Worm (Caenorhabditis elegans) whole organism, dauer: ENCODE results near the gene zipt-16.
"Not testable (repeated sequence)": the region's sequence is repeated elsewhere in the genome, so short reads cannot be mapped to it uniquely, and the experiment has no call there.

ENCODE experiments used
- unc-62 ChIP-seq: sonication (generic microtip); optimal IDR thresholded peaks from 2 replicates; lab custom pipeline; 2017; ENCODE audit warnings: missing biosample characterization, missing genetic modification reagents, missing genetic modification characterization

Gene zipt-16

ce11 chrV:11500980-11501379, 38.2 kb downstream of the zipt-16 start:
- TF ChIP-seq unc-62 (GFP tag; lab: Kevin White, UChicago), result no peak

ce11 chrV:11503081-11503751, 40.4 kb downstream of the zipt-16 start, which contains the start of gene C55A6.12:
Gene C55A6.12, minus strand, starts transcription at chrV:11503131.
- TF ChIP-seq unc-62 (GFP tag; lab: Kevin White, UChicago), result no peak

DNA sequence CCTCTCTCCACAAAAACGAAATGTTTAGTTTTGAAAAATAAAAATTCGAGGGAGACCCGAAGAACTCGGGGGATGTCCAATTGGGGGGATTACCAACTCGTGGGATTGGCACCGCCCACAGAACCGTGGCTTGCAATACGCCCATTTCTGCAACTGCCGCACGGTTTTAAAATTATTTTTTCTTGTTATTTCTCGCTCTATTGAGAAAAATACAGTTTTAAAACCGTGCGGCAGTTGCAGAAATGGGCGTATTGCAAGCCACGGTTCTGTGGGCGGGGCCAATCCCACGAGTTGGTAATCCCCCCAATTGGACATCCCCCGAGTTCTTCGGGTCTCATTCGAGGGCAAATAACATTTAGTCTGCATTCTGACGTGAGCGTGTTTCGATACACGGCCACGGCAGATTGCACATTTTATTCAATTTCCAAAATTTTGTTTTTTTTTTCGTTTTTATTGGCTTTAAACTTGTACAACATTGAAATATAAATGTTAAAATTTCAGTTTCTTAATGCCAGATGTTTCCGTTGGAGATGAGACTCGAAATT, 42.1 kb downstream of the zipt-16 start, which contains the start of the genes C55A6.1 and C55A6.10:
C55A6.1 (minus strand) TSS at position 116 of the 545 bp plus-strand sequence.
C55A6.10 (plus strand) TSS at position 495 of the 545 bp plus-strand sequence.
- TF ChIP-seq unc-62 (GFP tag; lab: Kevin White, UChicago), result not testable (repeated sequence)

- no peak for TF ChIP-seq unc-62 (GFP tag; lab: Kevin White, UChicago)
These were observed 43.5 kb downstream of the zipt-16 start for ce11 chrV:11506347-11506746.

- TF ChIP-seq unc-62 (GFP tag; lab: Kevin White, UChicago), result no peak
These were observed 46.0 kb downstream of the zipt-16 start, which contains the start of gene ttll-5 for ce11 chrV:11508773-11509172. Gene ttll-5, plus strand, starts transcription at chrV:11509060.

- no peak for TF ChIP-seq unc-62 (GFP tag; lab: Kevin White, UChicago)
These were observed 50.6 kb downstream of the zipt-16 start, which contains the start of gene C55A6.3 for ce11 chrV:11513432-11513831. Gene C55A6.3, minus strand, starts transcription at chrV:11513532.

DNA sequence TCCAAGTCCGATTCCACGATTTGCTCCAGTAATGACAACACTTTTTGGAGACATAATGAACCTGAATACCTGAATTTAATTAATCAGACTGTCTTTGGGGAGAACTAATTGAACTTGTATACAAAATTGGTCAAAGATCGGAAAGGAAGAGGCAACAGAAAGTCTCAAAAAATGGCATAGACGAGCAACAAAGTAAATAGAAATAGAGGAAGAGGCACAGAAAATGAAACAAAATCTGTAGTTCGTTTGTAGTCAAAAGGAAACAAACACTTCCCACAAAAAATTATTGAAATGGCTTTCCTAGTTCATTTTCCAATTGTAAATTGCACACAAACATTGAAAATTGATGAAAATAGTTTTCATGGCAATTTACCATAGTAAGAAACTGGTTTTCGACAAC, 51.9 kb downstream of the zipt-16 start, which contains the start of gene C55A6.6:
C55A6.6 (minus strand) TSS at position 61 of the 400 bp plus-strand sequence.
- no peak for TF ChIP-seq unc-62 (GFP tag; lab: Kevin White, UChicago)

DNA sequence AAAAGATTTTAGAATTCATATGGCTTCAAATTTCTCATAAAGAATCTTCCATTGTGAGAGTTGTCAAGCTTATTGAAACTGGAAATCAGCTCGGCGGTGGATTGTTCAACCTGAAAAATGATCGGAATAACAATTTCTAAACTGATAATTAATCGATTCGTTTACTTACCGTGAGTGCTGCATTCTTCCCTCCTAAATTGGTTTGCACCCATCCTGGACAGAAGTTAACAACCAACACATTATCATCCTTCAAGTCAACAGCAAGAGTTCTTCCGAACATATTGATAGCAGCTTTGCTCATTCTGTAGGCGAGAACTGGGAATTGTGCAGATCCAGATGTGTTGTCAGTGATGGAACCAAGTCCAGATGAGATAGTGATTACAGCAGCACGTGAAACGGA, 52.3 kb downstream of the zipt-16 start:
- TF ChIP-seq unc-62 (GFP tag; lab: Kevin White, UChicago), result no peak

DNA sequence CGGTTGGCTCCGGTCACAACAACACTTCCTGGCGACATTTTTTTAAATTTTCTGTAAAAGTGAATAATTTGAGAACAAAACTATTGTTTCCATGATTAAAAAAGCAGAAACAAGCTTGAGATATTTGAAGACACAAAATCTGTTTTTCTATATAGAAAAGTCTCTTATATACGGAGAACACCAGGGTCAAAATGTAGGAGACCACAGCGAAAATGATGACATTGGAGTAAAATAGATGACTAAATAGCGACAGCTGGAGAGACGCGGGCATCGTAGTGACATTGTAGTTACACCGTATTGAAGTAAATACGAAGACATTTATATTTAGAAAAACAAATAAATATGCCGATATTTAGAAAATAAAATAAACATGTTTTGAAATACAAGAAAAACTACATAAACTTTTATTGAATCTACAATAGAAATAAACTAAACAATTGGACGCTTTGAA, 53.4 kb downstream of the zipt-16 start, which contains the start of gene sdz-8:
sdz-8 (minus strand) TSS at position 51 of the 451 bp plus-strand sequence.
- TF ChIP-seq unc-62 (GFP tag; lab: Kevin White, UChicago), result no peak
